Fruit fly (Drosophila melanogaster): ENCODE data around the gene Bub3.
A peak's percentile ranks its signal among the peaks of the same experiment; 100 is the strongest.

Gene Bub3

DNA sequence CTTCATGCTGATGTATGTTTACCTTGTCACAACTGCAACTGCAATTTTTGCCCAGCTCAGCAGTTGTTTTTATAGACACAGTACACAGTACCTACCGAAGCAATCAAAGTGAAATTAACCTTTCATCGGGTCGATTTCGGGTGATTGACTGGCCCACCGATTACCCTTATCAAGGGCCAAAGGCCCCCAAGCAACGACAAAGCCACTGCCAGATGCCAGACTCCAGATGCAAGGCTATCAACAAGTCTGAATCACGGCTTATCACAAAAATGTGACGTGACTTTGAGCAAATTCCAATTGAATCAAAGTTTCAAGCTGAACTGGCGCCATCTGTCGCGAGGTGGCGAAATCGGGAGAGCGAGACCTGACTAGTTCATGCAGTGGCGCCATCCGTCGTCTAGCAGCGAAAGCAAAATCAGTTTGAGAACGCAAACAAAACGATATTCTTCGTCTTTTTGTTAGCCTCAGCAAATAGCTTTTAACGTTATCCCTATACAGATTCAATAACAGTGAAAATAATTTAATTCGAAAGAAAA lies 41.6 kb upstream of the Bub3 start, which contains the start of gene Obp99b:
TSS of gene Obp99b (minus strand) at position 115 of the 536 bp plus-strand sequence.
- TF ChIP-seq Hr96 (GFP tag; optimal IDR thresholded peaks at IDR 0.05) (peak; percentile 51), CG14711 (tag; optimal IDR thresholded peaks at IDR 0.05) (no peak), CG1620 (GFP tag; optimal IDR thresholded peaks at IDR 0.05) (peak; percentile 4), CG11617 (GFP tag; optimal IDR thresholded peaks at IDR 0.05) (no peak), bab1 (GFP tag; optimal IDR thresholded peaks at IDR 0.05) (peak; percentile 28), tj (GFP tag; optimal IDR thresholded peaks at IDR 0.05) (peak; percentile 26), Crg-1 (GFP tag; optimal IDR thresholded peaks at IDR 0.05) (no peak), toe (GFP tag; optimal IDR thresholded peaks at IDR 0.05) (peak; percentile 38), CG33017 (tag; optimal IDR thresholded peaks at IDR 0.05) (no peak), ovo (GFP tag; optimal IDR thresholded peaks at IDR 0.05) (no peak), CG12768 (GFP tag; optimal IDR thresholded peaks at IDR 0.05) (no peak), CG5204 (GFP tag; optimal IDR thresholded peaks at IDR 0.05) (peak; percentile 25), kay (GFP tag; ENCODE audit: borderline replicate concordance) (no peak), cic (GFP tag; optimal IDR thresholded peaks at IDR 0.05) (no peak), cnc (optimal IDR thresholded peaks at IDR 0.05) (no peak), CG7045 (GFP tag; optimal IDR thresholded peaks at IDR 0.05) (peak; percentile 5), pad (GFP tag; optimal IDR thresholded peaks at IDR 0.05) (no peak)

dm6 chr3R:29716043-29716781 lies 41.0 kb upstream of the Bub3 start:
- no peak for TF ChIP-seq Crg-1 (GFP tag; optimal IDR thresholded peaks at IDR 0.05)
- no peak for TF ChIP-seq ovo (GFP tag; optimal IDR thresholded peaks at IDR 0.05)
- TF ChIP-seq kay (GFP tag; ENCODE audit: borderline replicate concordance) = no peak
- TF ChIP-seq cnc (optimal IDR thresholded peaks at IDR 0.05) = no peak

DNA sequence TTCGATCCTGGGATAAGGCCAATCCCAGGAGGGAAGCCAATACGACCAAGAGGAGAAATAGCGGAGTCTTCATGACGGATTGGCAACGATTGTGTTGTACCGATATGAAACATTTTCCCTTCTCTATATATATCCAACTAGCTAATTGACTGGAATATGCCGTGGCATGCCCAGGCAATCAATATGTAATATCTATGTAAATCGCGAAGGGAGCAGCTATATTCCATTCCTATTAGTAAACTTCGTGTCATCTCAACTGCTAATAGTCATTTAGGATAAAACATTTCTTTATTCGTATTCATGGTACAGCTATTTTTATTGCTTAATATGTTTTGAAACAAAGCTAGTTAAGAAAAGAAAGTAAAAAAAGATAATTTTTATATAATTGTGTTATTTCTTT lies 40.1 kb upstream of the Bub3 start, which contains the start of gene Dup99B:
TSS of gene Dup99B (minus strand) at position 101 of the 400 bp plus-strand sequence.
- TF ChIP-seq cic (GFP tag; optimal IDR thresholded peaks at IDR 0.05) = no peak
- TF ChIP-seq CG14711 (tag; optimal IDR thresholded peaks at IDR 0.05) = no peak
- TF ChIP-seq kay (GFP tag; ENCODE audit: borderline replicate concordance) = no peak
- no peak for TF ChIP-seq CG11617 (GFP tag; optimal IDR thresholded peaks at IDR 0.05)
- no peak for TF ChIP-seq CG33017 (tag; optimal IDR thresholded peaks at IDR 0.05)
- TF ChIP-seq ovo (GFP tag; optimal IDR thresholded peaks at IDR 0.05) = no peak
- TF ChIP-seq CG7101 (tag; optimal IDR thresholded peaks at IDR 0.05) = no peak
- no peak for TF ChIP-seq CG7045 (GFP tag; optimal IDR thresholded peaks at IDR 0.05)
- no peak for TF ChIP-seq CG12768 (GFP tag; optimal IDR thresholded peaks at IDR 0.05)

DNA sequence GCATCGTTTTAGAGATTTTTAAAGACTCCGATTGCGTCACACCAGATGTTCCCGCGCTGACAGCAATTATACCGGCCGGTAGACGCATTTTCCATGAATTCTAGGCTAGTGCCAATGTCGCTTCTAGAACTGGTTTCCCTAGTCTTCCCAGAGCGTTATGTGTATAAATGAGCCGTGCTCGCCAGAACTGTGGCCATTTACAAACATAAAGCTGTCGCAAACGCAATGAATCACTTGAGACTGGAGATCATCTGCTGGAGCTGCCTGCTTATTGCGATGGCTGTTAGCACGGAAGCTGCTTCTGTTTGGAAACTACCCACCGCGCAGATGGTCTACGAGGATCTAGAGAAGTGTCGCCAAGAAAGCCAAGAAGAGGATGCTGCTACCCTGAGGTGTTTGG lies 39.1 kb upstream of the Bub3 start, which contains the start of gene Obp99d:
TSS of gene Obp99d (plus strand) at position 192 of the 400 bp plus-strand sequence.
- no peak for TF ChIP-seq bab1 (GFP tag; optimal IDR thresholded peaks at IDR 0.05)
- TF ChIP-seq CG1620 (GFP tag; optimal IDR thresholded peaks at IDR 0.05) = no peak
- no peak for TF ChIP-seq Hr96 (GFP tag; optimal IDR thresholded peaks at IDR 0.05)
- TF ChIP-seq CG7101 (tag; optimal IDR thresholded peaks at IDR 0.05) = no peak
- TF ChIP-seq ovo (GFP tag; optimal IDR thresholded peaks at IDR 0.05) = no peak
- TF ChIP-seq kay (GFP tag; ENCODE audit: borderline replicate concordance) = no peak
- no peak for TF ChIP-seq tj (GFP tag; optimal IDR thresholded peaks at IDR 0.05)
- no peak for TF ChIP-seq Crg-1 (GFP tag; optimal IDR thresholded peaks at IDR 0.05)
- TF ChIP-seq CG14711 (tag; optimal IDR thresholded peaks at IDR 0.05) = no peak
- no peak for TF ChIP-seq CG11617 (GFP tag; optimal IDR thresholded peaks at IDR 0.05)
- no peak for TF ChIP-seq CG12768 (GFP tag; optimal IDR thresholded peaks at IDR 0.05)
- no peak for TF ChIP-seq CG5204 (GFP tag; optimal IDR thresholded peaks at IDR 0.05)
- TF ChIP-seq cnc (optimal IDR thresholded peaks at IDR 0.05) = no peak
- no peak for TF ChIP-seq toe (GFP tag; optimal IDR thresholded peaks at IDR 0.05)
- no peak for TF ChIP-seq pad (GFP tag; optimal IDR thresholded peaks at IDR 0.05)
- TF ChIP-seq Clk (GFP tag; optimal IDR thresholded peaks at IDR 0.05) = no peak

DNA sequence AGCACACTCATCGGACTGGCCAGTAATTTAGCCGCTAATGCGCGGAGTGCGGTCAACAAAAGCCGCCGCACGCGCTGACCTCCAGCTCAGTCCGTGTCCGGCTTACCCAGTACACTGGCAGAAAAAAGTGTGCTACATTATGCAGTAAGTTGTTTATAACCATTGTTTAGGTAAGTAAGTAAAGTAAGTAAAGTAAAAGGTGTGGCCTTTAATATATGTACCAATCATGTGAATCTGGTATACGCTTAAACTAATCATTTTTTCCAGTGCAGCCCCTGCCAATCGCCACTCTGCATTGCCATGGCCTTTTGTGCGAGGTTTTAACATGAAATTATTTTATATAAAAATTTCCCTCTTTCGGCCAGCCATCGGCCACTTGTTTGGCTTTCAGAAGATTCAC lies 36.2 kb upstream of the Bub3 start:
- TF ChIP-seq CG5204 (GFP tag; optimal IDR thresholded peaks at IDR 0.05) = no peak
- TF ChIP-seq Crg-1 (GFP tag; optimal IDR thresholded peaks at IDR 0.05) = no peak
- TF ChIP-seq CG12768 (GFP tag; optimal IDR thresholded peaks at IDR 0.05) = no peak

DNA sequence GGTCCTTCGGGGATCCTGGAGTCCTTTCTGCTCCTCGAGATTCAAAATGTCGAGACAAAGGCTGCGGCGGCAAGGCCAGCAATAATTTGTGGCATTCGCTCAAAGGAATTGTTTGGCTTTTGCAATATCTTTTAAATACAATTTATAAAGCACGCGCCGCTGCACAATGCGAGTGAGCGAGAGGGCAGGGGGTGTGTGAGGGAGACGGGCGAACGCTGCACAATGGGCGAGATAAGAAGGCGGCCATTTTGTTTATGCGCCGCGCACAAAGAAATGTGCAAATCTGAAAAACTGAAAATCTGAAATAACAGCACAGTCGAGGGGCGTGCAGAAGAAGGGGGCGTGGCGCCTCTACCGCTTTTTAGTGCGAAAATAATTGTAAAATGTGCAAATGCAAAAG lies 33.1 kb upstream of the Bub3 start:
- TF ChIP-seq CG7045 (GFP tag; optimal IDR thresholded peaks at IDR 0.05) = no peak
- TF ChIP-seq Clk (GFP tag; optimal IDR thresholded peaks at IDR 0.05) = no peak
- TF ChIP-seq Mnt (GFP tag; optimal IDR thresholded peaks at IDR 0.05) = no peak
- no peak for TF ChIP-seq bab1 (GFP tag; optimal IDR thresholded peaks at IDR 0.05)
- no peak for TF ChIP-seq CG11617 (GFP tag; optimal IDR thresholded peaks at IDR 0.05)

- TF ChIP-seq cnc (optimal IDR thresholded peaks at IDR 0.05) (no peak), ovo (GFP tag; optimal IDR thresholded peaks at IDR 0.05) (no peak), CG33017 (tag; optimal IDR thresholded peaks at IDR 0.05) (no peak), Mnt (GFP tag; optimal IDR thresholded peaks at IDR 0.05) (no peak)
These were observed 32.0 kb upstream of the Bub3 start for dm6 chr3R:29707258-29707657.
